Worm (Caenorhabditis elegans) whole organism, mixed stage, embryonic: ENCODE measurements around the gene Y48C3A.5.
A peak's percentile ranks its signal among the peaks of the same experiment; 100 is the strongest.

Experiments used
- M03D4.4 ChIP-seq: sonication (generic microtip); optimal IDR thresholded peaks from 2 replicates; lab custom pipeline; 2017; ENCODE audit warnings: mild to moderate bottlenecking, missing genetic modification characterization, missing compliant biosample characterization
- bed-3 ChIP-seq: fragments of 200-800 bp; sonication (Bioruptor generic); optimal IDR thresholded peaks from 3 replicates; lab custom pipeline; 2018; ENCODE audit warnings: mild to moderate bottlenecking, missing genetic modification characterization, moderate library complexity, missing compliant biosample characterization
- blmp-1 ChIP-seq: fragments of 150-350 bp; optimal IDR thresholded peaks from 2 replicates; lab custom pipeline; 2014; ENCODE audit warnings: missing biosample characterization, missing genetic modification characterization
- ceh-39 ChIP-seq: fragments of 150-350 bp; optimal IDR thresholded peaks from 2 replicates; lab custom pipeline; 2014; ENCODE audit warnings: missing biosample characterization, missing genetic modification characterization
- ceh-43 ChIP-seq: fragments of 200-800 bp; sonication (Bioruptor generic); optimal IDR thresholded peaks from 2 replicates; lab custom pipeline; 2018; ENCODE audit warnings: mild to moderate bottlenecking, missing genetic modification characterization, moderate library complexity, missing compliant biosample characterization
- ces-1 ChIP-seq: fragments of 150-350 bp; optimal IDR thresholded peaks from 2 replicates; lab custom pipeline; 2014; ENCODE audit warnings: missing biosample characterization, missing genetic modification reagents, missing genetic modification characterization
- cnd-1 ChIP-seq: fragments of 200-800 bp; sonication (Bioruptor generic); optimal IDR thresholded peaks from 2 replicates; lab custom pipeline; 2018; ENCODE audit warnings: mild to moderate bottlenecking, missing genetic modification characterization, missing compliant biosample characterization
- drap-1 ChIP-seq: fragments of 200-800 bp; sonication (Bioruptor generic); optimal IDR thresholded peaks from 3 replicates; lab custom pipeline; 2018; ENCODE audit warnings: mild to moderate bottlenecking, missing genetic modification characterization, missing compliant biosample characterization
- elt-1 ChIP-seq: sonication (generic microtip); optimal IDR thresholded peaks from 2 replicates; lab custom pipeline; 2017; ENCODE audit warnings: missing genetic modification characterization, mild to moderate bottlenecking, missing compliant biosample characterization, antibody characterized with exemption, moderate library complexity, borderline replicate concordance; ENCODE audit not compliant: insufficient read depth
- elt-3 ChIP-seq: fragments of 150-350 bp; optimal IDR thresholded peaks from 2 replicates; lab custom pipeline; 2014; ENCODE audit warnings: missing biosample characterization, missing genetic modification characterization
- flh-1 ChIP-seq: fragments of 200-800 bp; sonication (Bioruptor generic); optimal IDR thresholded peaks from 2 replicates; lab custom pipeline; 2018; ENCODE audit warnings: mild to moderate bottlenecking, missing genetic modification characterization, moderate library complexity, missing compliant biosample characterization
- ham-2 ChIP-seq: fragments of 200-800 bp; sonication (Bioruptor generic); optimal IDR thresholded peaks from 2 replicates; lab custom pipeline; 2018; ENCODE audit warnings: mild to moderate bottlenecking, missing genetic modification characterization, missing compliant biosample characterization
- hlh-1 ChIP-seq: fragments of 150-350 bp; optimal IDR thresholded peaks from 2 replicates; lab custom pipeline; 2014; ENCODE audit warnings: missing biosample characterization, missing genetic modification reagents, missing genetic modification characterization
- lin-13 ChIP-seq: fragments of 150-350 bp; optimal IDR thresholded peaks from 2 replicates; lab custom pipeline; 2014; ENCODE audit warnings: missing biosample characterization, missing genetic modification characterization
- lin-32 ChIP-seq: fragments of 200-800 bp; sonication (Bioruptor generic); optimal IDR thresholded peaks from 2 replicates; lab custom pipeline; 2018; ENCODE audit warnings: mild to moderate bottlenecking, missing genetic modification characterization, missing compliant biosample characterization
- lsy-2 ChIP-seq: fragments of 150-350 bp; optimal IDR thresholded peaks from 2 replicates; lab custom pipeline; 2014; ENCODE audit warnings: missing biosample characterization, missing genetic modification characterization
- mab-5 ChIP-seq: fragments of 150-350 bp; optimal IDR thresholded peaks from 2 replicates; lab custom pipeline; 2014; ENCODE audit warnings: missing biosample characterization, missing genetic modification characterization
- mep-1 ChIP-seq: fragments of 150-350 bp; optimal IDR thresholded peaks from 2 replicates; lab custom pipeline; 2017; ENCODE audit warnings: missing biosample characterization, missing genetic modification reagents, missing genetic modification characterization, inconsistent platforms
- mls-2 ChIP-seq: sonication (generic microtip); optimal IDR thresholded peaks from 2 replicates; lab custom pipeline; 2016; ENCODE audit warnings: mild to moderate bottlenecking, missing genetic modification characterization, moderate library complexity, missing compliant biosample characterization
- nhr-12 ChIP-seq: fragments of 150-350 bp; optimal IDR thresholded peaks from 2 replicates; lab custom pipeline; 2014; ENCODE audit warnings: missing biosample characterization, missing genetic modification characterization
- nhr-2 ChIP-seq: fragments of 150-350 bp; optimal IDR thresholded peaks from 2 replicates; lab custom pipeline; 2014; ENCODE audit warnings: missing biosample characterization, missing genetic modification characterization
- nhr-237 ChIP-seq: fragments of 150-350 bp; optimal IDR thresholded peaks from 2 replicates; lab custom pipeline; 2014; ENCODE audit warnings: missing biosample characterization, missing genetic modification characterization
- nhr-28 ChIP-seq: fragments of 150-350 bp; optimal IDR thresholded peaks from 2 replicates; lab custom pipeline; 2014; ENCODE audit warnings: missing biosample characterization, missing genetic modification characterization
- nhr-76 ChIP-seq: sonication (generic microtip); optimal IDR thresholded peaks from 2 replicates; lab custom pipeline; 2017; ENCODE audit warnings: missing biosample characterization, missing genetic modification characterization
- pha-4 ChIP-seq: fragments of 150-350 bp; optimal IDR thresholded peaks from 2 replicates; lab custom pipeline; 2018; ENCODE audit warnings: missing biosample characterization, missing genetic modification reagents, missing genetic modification characterization
- sem-2 ChIP-seq: fragments of 200-800 bp; sonication (Bioruptor generic); optimal IDR thresholded peaks from 2 replicates; lab custom pipeline; 2018; ENCODE audit warnings: mild to moderate bottlenecking, missing genetic modification characterization, missing compliant biosample characterization
- snpc-4 ChIP-seq: fragments of 150-350 bp; optimal IDR thresholded peaks from 2 replicates; lab custom pipeline; 2014; ENCODE audit warnings: missing biosample characterization, missing genetic modification characterization
- tbx-8 ChIP-seq: fragments of 200-800 bp; sonication (Bioruptor generic); optimal IDR thresholded peaks from 2 replicates; lab custom pipeline; 2018; ENCODE audit warnings: mild to moderate bottlenecking, missing genetic modification characterization, moderate library complexity, missing compliant biosample characterization
- unc-120 ChIP-seq: sonication (generic microtip); optimal IDR thresholded peaks from 2 replicates; lab custom pipeline; 2017; ENCODE audit warnings: missing genetic modification characterization, missing compliant biosample characterization; ENCODE audit not compliant: poor library complexity, severe bottlenecking
- unc-39 ChIP-seq: fragments of 150-350 bp; optimal IDR thresholded peaks from 2 replicates; lab custom pipeline; 2014; ENCODE audit warnings: missing biosample characterization, missing genetic modification characterization
- unc-62 ChIP-seq: fragments of 150-350 bp; optimal IDR thresholded peaks from 2 replicates; lab custom pipeline; 2014; ENCODE audit warnings: missing biosample characterization, missing genetic modification reagents, missing genetic modification characterization
- zip-8 ChIP-seq: fragments of 150-350 bp; optimal IDR thresholded peaks from 2 replicates; lab custom pipeline; 2014; ENCODE audit warnings: missing biosample characterization, missing genetic modification characterization
- ztf-11 ChIP-seq: fragments of 150-350 bp; optimal IDR thresholded peaks from 2 replicates; lab custom pipeline; 2014; ENCODE audit warnings: missing biosample characterization, missing genetic modification characterization

Gene Y48C3A.5

DNA sequence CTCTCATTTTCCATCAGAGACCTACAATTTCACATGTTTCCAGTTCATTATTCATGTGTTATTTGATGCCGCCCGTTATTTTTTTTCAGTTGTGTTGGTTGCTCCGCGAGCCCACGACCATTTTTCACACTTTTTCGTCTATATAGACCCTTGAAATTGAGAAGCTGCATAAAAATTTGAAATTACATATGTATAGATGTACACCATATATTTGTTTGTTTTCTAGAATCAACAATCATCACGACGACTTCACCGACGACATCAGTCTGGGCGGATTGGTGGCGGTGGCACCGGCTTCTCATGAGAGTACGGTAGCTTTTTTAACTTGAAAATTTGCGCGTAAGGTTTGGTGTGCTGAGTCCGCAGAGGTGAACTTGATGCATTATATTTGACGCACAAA, at the start of gene Y48C3A.5:
Gene Y48C3A.5 (plus strand): TSS at position 301 of the 400 bp plus-strand sequence.
- TF ChIP-seq unc-120 (no peak), ceh-39 (tag; lab: Kevin White, UChicago) (no peak)
- TF ChIP-seq, all 35 proteins: peak for 0

DNA sequence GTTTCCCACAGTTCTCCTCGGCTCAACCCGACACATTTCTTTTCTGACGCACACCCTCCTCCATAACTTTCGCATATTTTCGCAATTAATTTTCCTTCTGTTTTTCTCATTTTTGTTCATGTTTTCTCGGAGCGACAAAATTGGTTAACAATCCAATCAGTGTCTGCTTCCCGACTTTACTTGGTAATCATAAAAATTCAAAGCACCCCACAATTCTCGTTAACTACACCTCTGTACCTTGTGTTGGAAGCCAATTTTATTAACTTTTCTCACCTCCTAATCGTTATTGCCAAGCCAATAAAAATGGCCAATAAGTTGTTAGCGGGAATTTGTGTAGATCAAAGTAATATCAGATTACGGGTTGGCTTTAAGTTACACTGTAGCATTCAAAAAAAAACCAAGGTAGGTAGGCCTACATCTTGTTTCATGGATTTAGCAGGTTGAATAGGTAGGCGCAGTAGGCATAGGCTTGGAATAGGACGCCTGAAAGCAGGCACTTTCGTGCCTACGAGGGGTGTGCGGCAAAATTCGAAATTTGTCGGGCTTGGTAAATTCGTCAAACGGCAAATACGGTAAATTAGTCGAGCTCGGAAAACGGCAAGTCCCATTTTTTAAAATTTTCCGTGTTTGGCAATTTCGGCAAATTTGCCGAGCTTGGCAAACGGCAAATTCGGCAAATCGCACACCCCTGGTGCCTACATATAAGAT, 40.2 kb upstream of the Y48C3A.5 start:
- no peak for TF ChIP-seq ceh-43 (GFP tag; lab: Kevin White, UChicago)
- TF ChIP-seq nhr-76 (tag; lab: Kevin White, UChicago): no peak
- TF ChIP-seq flh-1 (GFP tag; lab: Kevin White, UChicago): no peak

DNA sequence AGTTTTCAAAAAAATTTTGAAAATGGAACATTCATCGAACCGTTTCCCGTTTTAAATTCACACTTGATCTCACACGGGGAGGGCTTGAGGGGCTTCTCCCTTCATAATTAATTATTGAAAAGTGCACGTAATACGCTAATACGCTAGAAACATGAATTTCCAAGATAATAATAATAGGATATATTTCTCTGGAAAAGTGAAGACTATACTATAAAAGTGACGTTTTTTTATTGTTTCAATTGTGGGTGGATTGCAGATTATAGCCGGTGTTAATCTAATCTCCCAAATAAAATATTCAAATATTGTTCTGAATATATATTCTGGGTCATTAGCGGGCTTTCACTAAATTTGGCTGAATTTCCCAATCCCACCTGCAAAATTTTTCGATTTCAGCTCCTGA, 37.2 kb upstream of the Y48C3A.5 start:
- no peak for TF ChIP-seq nhr-76 (tag; lab: Kevin White, UChicago)
- TF ChIP-seq ztf-11: no peak
- no peak for TF ChIP-seq elt-3
- TF ChIP-seq flh-1 (GFP tag; lab: Kevin White, UChicago): no peak
- no peak for TF ChIP-seq drap-1 (GFP tag; lab: Kevin White, UChicago)
- TF ChIP-seq mep-1 (tag; lab: Kevin White, UChicago): no peak
- no peak for TF ChIP-seq nhr-2
- no peak for TF ChIP-seq nhr-12 (tag; lab: Kevin White, UChicago)
- no peak for TF ChIP-seq zip-8
- TF ChIP-seq pha-4 (tag; lab: Kevin White, UChicago): no peak
- no peak for TF ChIP-seq M03D4.4
- TF ChIP-seq nhr-28 (tag; lab: Kevin White, UChicago): no peak
- no peak for TF ChIP-seq unc-39
- TF ChIP-seq snpc-4 (tag; lab: Kevin White, UChicago): no peak
- no peak for TF ChIP-seq sem-2
- TF ChIP-seq lin-32 (GFP tag; lab: Kevin White, UChicago): no peak
- no peak for TF ChIP-seq ham-2 (GFP tag; lab: Kevin White, UChicago)
- no peak for TF ChIP-seq cnd-1 (tag; lab: Kevin White, UChicago)

DNA sequence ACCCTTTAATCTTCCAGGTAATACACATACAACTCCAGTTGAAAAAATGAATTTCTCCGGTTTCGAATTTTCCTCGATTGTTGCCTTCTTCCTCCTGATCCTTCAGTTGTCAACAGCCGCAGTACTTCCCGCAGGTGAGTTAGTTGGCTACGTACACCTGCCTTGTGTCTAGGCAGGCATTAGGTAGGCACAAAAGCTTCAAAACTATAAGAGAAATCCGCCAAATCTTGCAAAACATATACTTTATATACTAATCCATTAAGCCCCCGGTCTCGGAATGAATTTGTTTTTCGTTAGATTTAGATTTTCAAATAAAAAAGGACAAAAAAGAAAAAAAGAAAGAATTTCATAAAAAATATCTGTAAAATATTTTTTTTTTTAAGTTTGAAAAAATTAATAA, 35.6 kb upstream of the Y48C3A.5 start, which contains the start of gene flp-16:
Gene flp-16 (plus strand): TSS at position 18 of the 400 bp plus-strand sequence.
- TF ChIP-seq drap-1 (GFP tag; lab: Kevin White, UChicago) (no peak), mls-2 (no peak), cnd-1 (tag; lab: Kevin White, UChicago) (no peak), nhr-76 (tag; lab: Kevin White, UChicago) (no peak), zip-8 (no peak), mab-5 (no peak), mep-1 (tag; lab: Kevin White, UChicago) (no peak)

DNA sequence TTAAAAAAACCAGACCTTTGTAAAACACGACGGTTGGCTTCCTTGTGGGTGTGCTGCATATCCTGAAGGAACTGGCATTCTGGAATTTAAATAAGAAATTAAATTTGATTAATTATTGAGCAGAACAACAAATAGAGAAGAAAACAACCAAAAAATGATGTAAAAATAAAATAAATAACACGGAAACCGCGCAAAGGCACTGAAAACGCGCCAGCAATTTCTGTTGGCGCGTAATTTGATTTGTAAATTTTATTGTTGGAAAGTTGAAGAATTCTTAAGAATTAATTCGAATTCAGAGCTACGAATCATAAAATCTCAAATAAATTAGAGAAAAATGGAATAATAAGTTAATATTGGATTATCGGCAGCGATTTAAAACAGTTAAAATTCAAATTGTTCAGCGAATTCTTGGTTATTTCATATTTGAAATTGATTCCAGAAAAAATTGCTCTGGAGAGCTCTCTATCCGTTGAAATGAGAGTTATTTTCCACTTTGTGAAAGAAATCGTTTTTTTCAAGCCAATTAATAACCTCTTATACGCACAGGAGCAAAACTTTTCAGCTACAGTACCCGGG, 33.0 kb upstream of the Y48C3A.5 start, which contains the start of gene romo-1:
Gene romo-1 (minus strand): TSS at position 79 of the 576 bp plus-strand sequence.
- TF ChIP-seq bed-3 (GFP tag; lab: Kevin White, UChicago) (no peak), ceh-43 (GFP tag; lab: Kevin White, UChicago) (no peak), unc-39 (no peak), ces-1 (GFP tag; lab: Kevin White, UChicago) (peak; percentile 84), sem-2 (no peak), tbx-8 (GFP tag; lab: Kevin White, UChicago) (no peak), lin-13 (tag; lab: Kevin White, UChicago) (no peak), pha-4 (tag; lab: Kevin White, UChicago) (peak; percentile 13), nhr-237 (tag; lab: Kevin White, UChicago) (peak; percentile 29), mep-1 (tag; lab: Kevin White, UChicago) (peak; percentile 37), nhr-2 (no peak), hlh-1 (tag; lab: Kevin White, UChicago) (no peak), blmp-1 (no peak), mab-5 (no peak), ham-2 (GFP tag; lab: Kevin White, UChicago) (no peak), elt-1 (tag; lab: Kevin White, UChicago) (no peak), lsy-2 (peak; percentile 38), nhr-76 (tag; lab: Kevin White, UChicago) (no peak), zip-8 (no peak), nhr-12 (tag; lab: Kevin White, UChicago) (no peak), nhr-28 (tag; lab: Kevin White, UChicago) (no peak), M03D4.4 (no peak), elt-3 (no peak), unc-62 (GFP tag; lab: Kevin White, UChicago) (no peak), drap-1 (GFP tag; lab: Kevin White, UChicago) (no peak), flh-1 (GFP tag; lab: Kevin White, UChicago) (no peak)
